Worm (Caenorhabditis elegans): ENCODE data around the gene C16C8.25.

DNA sequence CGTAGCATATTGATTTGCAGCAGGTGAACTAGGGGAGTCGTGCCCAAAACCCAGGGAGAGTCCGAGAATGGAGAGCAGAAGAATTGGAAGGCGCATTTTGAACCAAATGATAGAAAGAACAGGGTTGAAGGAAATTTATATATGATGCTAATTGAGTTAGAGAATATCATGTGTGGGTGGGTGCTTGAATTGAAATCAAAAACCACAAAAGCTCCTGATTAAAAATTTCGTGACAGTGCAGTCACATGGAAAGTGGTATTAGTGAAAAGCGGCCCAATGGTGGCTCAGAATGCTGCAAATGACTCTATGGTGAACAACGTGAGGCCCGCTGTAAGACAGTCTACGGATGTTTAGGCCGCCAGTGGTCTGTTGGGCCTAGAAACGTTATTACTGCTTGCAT, 12.6 kb downstream of the C16C8.25 start, which contains the start of gene C16C8.8:
- TF ChIP-seq unc-62 (GFP tag; optimal IDR thresholded peaks at IDR 0.05): no peak
- no peak for TF ChIP-seq blmp-1 (tag; optimal IDR thresholded peaks at IDR 0.05; ENCODE audit: insufficient read depth)
- TF ChIP-seq unc-39 (tag; optimal IDR thresholded peaks at IDR 0.05): no peak
- TF ChIP-seq lin-13 (GFP tag; optimal IDR thresholded peaks at IDR 0.05): no peak
- no peak for TF ChIP-seq zag-1 (tag; optimal IDR thresholded peaks at IDR 0.05)
- no peak for TF ChIP-seq mdl-1 (tag; optimal IDR thresholded peaks at IDR 0.05)
